Worm (Caenorhabditis elegans) whole organism, L4 larva: ENCODE data around the gene Y67D8C.9.

Experiments used
- D1046.2 ChIP-seq: fragments of 200-800 bp; sonication (Bioruptor generic); IDR thresholded peaks from 2 replicates; pipeline ENCODE4 v1.3.6; 2022; ENCODE audit warnings: missing genetic modification characterization, missing compliant biosample characterization
- F37D6.2 ChIP-seq: sonication (generic microtip); optimal IDR thresholded peaks from 2 replicates; lab custom pipeline; 2016; ENCODE audit warnings: mild to moderate bottlenecking, missing genetic modification characterization, missing compliant biosample characterization
- F44E2.7 ChIP-seq: fragments of 200-800 bp; sonication (Bioruptor generic); IDR thresholded peaks from 2 replicates; pipeline ENCODE4 v2.1.2; 2022; ENCODE audit warnings: missing genetic modification characterization, missing compliant biosample characterization
- F49E8.2 ChIP-seq: sonication (generic microtip); optimal IDR thresholded peaks from 2 replicates; lab custom pipeline; 2016; ENCODE audit warnings: missing compliant biosample characterization, mild to moderate bottlenecking, missing genetic modification characterization, borderline replicate concordance
- Y105C5A.15 ChIP-seq: fragments of 200-800 bp; sonication (Bioruptor generic); IDR thresholded peaks from 2 replicates; pipeline ENCODE4 v1.3.6; 2022; ENCODE audit warnings: missing genetic modification characterization, missing compliant biosample characterization
- ceh-20 ChIP-seq: fragments of 200-800 bp; sonication (Bioruptor generic); IDR thresholded peaks from 2 replicates; pipeline ENCODE4 v1.3.6; 2022; ENCODE audit warnings: missing genetic modification reagents, missing genetic modification characterization, missing compliant biosample characterization
- daf-8 ChIP-seq: fragments of 200-800 bp; sonication (Bioruptor generic); IDR thresholded peaks from 2 replicates; pipeline ENCODE4 v1.3.6; 2022; ENCODE audit warnings: missing genetic modification characterization, missing compliant biosample characterization
- dmd-8 ChIP-seq: fragments of 200-800 bp; sonication (Bioruptor generic); IDR thresholded peaks from 2 replicates; pipeline ENCODE4 v1.3.6; 2022; ENCODE audit warnings: missing genetic modification characterization, missing compliant biosample characterization
- dmd-9 ChIP-seq: fragments of 200-800 bp; sonication (Bioruptor generic); IDR thresholded peaks from 2 replicates; pipeline ENCODE4 v1.3.6; 2022; ENCODE audit warnings: missing genetic modification reagents, missing genetic modification characterization, missing compliant biosample characterization
- dpl-1 ChIP-seq: fragments of 150-350 bp; optimal IDR thresholded peaks from 2 replicates; lab custom pipeline; 2014; ENCODE audit warnings: missing biosample characterization, missing genetic modification reagents, missing genetic modification characterization
- duxl-1 ChIP-seq: sonication (generic microtip); optimal IDR thresholded peaks from 2 replicates; lab custom pipeline; 2016; ENCODE audit warnings: mild to moderate bottlenecking, missing genetic modification characterization, moderate library complexity, missing compliant biosample characterization; ENCODE audit not compliant: poor library complexity
- egl-43 ChIP-seq: fragments of 200-800 bp; sonication (Bioruptor generic); IDR thresholded peaks from 2 replicates; pipeline ENCODE4 v1.3.6; 2022; ENCODE audit warnings: missing genetic modification reagents, missing genetic modification characterization, missing compliant biosample characterization
- hlh-30 ChIP-seq: sonication (generic microtip); optimal IDR thresholded peaks from 2 replicates; lab custom pipeline; 2017; ENCODE audit warnings: antibody characterized with exemption, mild to moderate bottlenecking, missing genetic modification characterization, missing compliant biosample characterization; ENCODE audit not compliant: insufficient read depth
- hmg-1.1 ChIP-seq: fragments of 200-800 bp; sonication (Bioruptor generic); IDR thresholded peaks from 2 replicates; pipeline ENCODE4 v1.3.6; 2022; ENCODE audit warnings: missing genetic modification reagents, missing genetic modification characterization, missing compliant biosample characterization
- lin-13 ChIP-seq: fragments of 150-350 bp; optimal IDR thresholded peaks from 2 replicates; lab custom pipeline; 2014; ENCODE audit warnings: missing biosample characterization, missing genetic modification reagents, missing genetic modification characterization
- lin-15B ChIP-seq: fragments of 150-350 bp; sonication (generic microtip); optimal IDR thresholded peaks from 3 replicates; lab custom pipeline; 2014; ENCODE audit warnings: missing biosample characterization, missing genetic modification characterization
- madf-9 ChIP-seq: fragments of 200-800 bp; sonication (Bioruptor generic); conservative IDR thresholded peaks from 2 replicates; pipeline ENCODE4 v1.3.6; 2022; ENCODE audit warnings: missing genetic modification reagents, missing genetic modification characterization, missing compliant biosample characterization
- mep-1 ChIP-seq: fragments of 150-350 bp; sonication (generic microtip); optimal IDR thresholded peaks from 3 replicates; lab custom pipeline; 2014; ENCODE audit warnings: missing biosample characterization, missing genetic modification characterization
- mes-2 ChIP-seq: sonication (generic microtip); optimal IDR thresholded peaks from 2 replicates; lab custom pipeline; 2016; ENCODE audit warnings: missing genotype, mild to moderate bottlenecking, missing genetic modification characterization, missing compliant biosample characterization; ENCODE audit not compliant: poor library complexity, severe bottlenecking
- mxl-2 ChIP-seq: fragments of 200-800 bp; sonication (Bioruptor generic); conservative IDR thresholded peaks from 2 replicates; pipeline ENCODE4 v1.3.6; 2022; ENCODE audit warnings: missing genetic modification reagents, missing genetic modification characterization, missing compliant biosample characterization
- nhr-10 ChIP-seq: fragments of 150-350 bp; optimal IDR thresholded peaks from 2 replicates; lab custom pipeline; 2014; ENCODE audit warnings: missing biosample characterization, missing genetic modification characterization
- nhr-102 ChIP-seq: sonication (generic microtip); optimal IDR thresholded peaks from 2 replicates; lab custom pipeline; 2016; ENCODE audit warnings: mild to moderate bottlenecking, missing genetic modification characterization, moderate library complexity, missing compliant biosample characterization
- nhr-11 ChIP-seq: fragments of 150-350 bp; optimal IDR thresholded peaks from 2 replicates; lab custom pipeline; 2014; ENCODE audit warnings: missing biosample characterization, missing genetic modification characterization
- nhr-25 ChIP-seq: sonication (generic microtip); optimal IDR thresholded peaks from 2 replicates; lab custom pipeline; 2017; ENCODE audit warnings: missing genetic modification characterization, mild to moderate bottlenecking, missing compliant biosample characterization, antibody characterized with exemption, moderate library complexity, borderline replicate concordance; ENCODE audit not compliant: insufficient read depth
- nhr-42 ChIP-seq: fragments of 200-800 bp; sonication (Bioruptor generic); IDR thresholded peaks from 2 replicates; pipeline ENCODE4 v1.3.6; 2022; ENCODE audit warnings: missing genetic modification characterization, missing compliant biosample characterization
- nhr-6 ChIP-seq: fragments of 150-350 bp; optimal IDR thresholded peaks from 2 replicates; lab custom pipeline; 2014; ENCODE audit warnings: missing biosample characterization, missing genetic modification characterization
- nhr-77 ChIP-seq: fragments of 150-350 bp; optimal IDR thresholded peaks from 2 replicates; lab custom pipeline; 2014; ENCODE audit warnings: missing biosample characterization, missing genetic modification characterization
- pha-4 ChIP-seq, 2 experiments: fragments of 150-350 bp in 1 of 2; fragments of 200-800 bp in 1 of 2; sonication (Bioruptor generic) in 1 of 2; IDR thresholded peaks in 1 of 2; optimal IDR thresholded peaks in 1 of 2; 2 replicates each; pipeline versions ENCODE4 v1.3.6 to Lab custom; 2014 to 2022; ENCODE audit warnings: missing genetic modification characterization in 2 of 2, missing genetic modification reagents in 2 of 2, missing biosample characterization in 1 of 2, missing compliant biosample characterization in 1 of 2
- rbr-2 ChIP-seq: sonication (generic microtip); optimal IDR thresholded peaks from 2 replicates; lab custom pipeline; 2016; ENCODE audit warnings: missing genotype, missing genetic modification characterization, missing compliant biosample characterization
- saeg-2 ChIP-seq: fragments of 200-800 bp; sonication (Bioruptor generic); IDR thresholded peaks from 2 replicates; pipeline ENCODE4 v1.3.6; 2022; ENCODE audit warnings: missing genetic modification reagents, missing genetic modification characterization, missing compliant biosample characterization
- sdz-12 ChIP-seq: fragments of 200-800 bp; sonication (Bioruptor generic); optimal IDR thresholded peaks from 2 replicates; lab custom pipeline; 2018; ENCODE audit warnings: mild to moderate bottlenecking, missing genetic modification characterization, missing compliant biosample characterization
- set-16 ChIP-seq: fragments of 200-800 bp; sonication (Bioruptor generic); IDR thresholded peaks from 2 replicates; pipeline ENCODE4 v1.3.6; 2022; ENCODE audit warnings: missing genetic modification reagents, missing genetic modification characterization, missing compliant biosample characterization
- tag-97 ChIP-seq: fragments of 200-800 bp; sonication (Bioruptor generic); IDR thresholded peaks from 2 replicates; pipeline ENCODE4 v1.3.6; 2022; ENCODE audit warnings: missing genetic modification characterization, missing compliant biosample characterization
- tra-1 ChIP-seq: fragments of 200-800 bp; sonication (Bioruptor generic); IDR thresholded peaks from 2 replicates; pipeline ENCODE4 v1.3.6; 2022; ENCODE audit warnings: missing genetic modification reagents, missing genetic modification characterization, missing compliant biosample characterization
- zfp-2 ChIP-seq: sonication (generic microtip); optimal IDR thresholded peaks from 2 replicates; lab custom pipeline; 2016; ENCODE audit warnings: mild to moderate bottlenecking, missing genetic modification characterization, missing compliant biosample characterization
- zip-11 ChIP-seq: fragments of 200-800 bp; sonication (Bioruptor generic); IDR thresholded peaks from 2 replicates; pipeline ENCODE4 v1.3.6; 2022; ENCODE audit warnings: missing genetic modification characterization, missing compliant biosample characterization
- zip-2 ChIP-seq: fragments of 150-350 bp; optimal IDR thresholded peaks from 2 replicates; lab custom pipeline; 2014; ENCODE audit warnings: missing biosample characterization, missing genetic modification characterization

Gene Y67D8C.9

ce11 chrIV:3050054-3050990, 36.4 kb downstream of the Y67D8C.9 start, which contains the start of gene eel-1 (continued):
- peak; percentile 52 for TF ChIP-seq zip-2
- peak; percentile 100 for TF ChIP-seq dmd-9
- peak; percentile 47 for TF ChIP-seq nhr-6
- TF ChIP-seq dpl-1, result peak; percentile 95
- peak; percentile 100 for TF ChIP-seq D1046.2 (GFP tag; lab: Robert Waterston, UW)
- peak; percentile 91 for TF ChIP-seq mxl-2
- TF ChIP-seq rbr-2 (tag; lab: Kevin White, UChicago), result peak; percentile 95
- peak; percentile 81; the same call in 1 of the 2 replicates for TF ChIP-seq zip-11 (GFP tag; lab: Robert Waterston, UW)
- peak; percentile 75 for TF ChIP-seq nhr-10
- peak; percentile 77; the same call in 1 of the 2 replicates for TF ChIP-seq daf-8 (GFP tag; lab: Robert Waterston, UW)
- peak; percentile 92 for TF ChIP-seq dmd-8 (GFP tag; lab: Robert Waterston, UW)
- peak; percentile 96 for TF ChIP-seq Y105C5A.15
- TF ChIP-seq F44E2.7 (GFP tag; lab: Robert Waterston, UW), result peak; percentile 88
- TF ChIP-seq nhr-42 (GFP tag; lab: Robert Waterston, UW), result peak; percentile 97
- peak; percentile 92 for TF ChIP-seq sdz-12 (GFP tag; lab: Kevin White, UChicago)
- peak; percentile 82 for TF ChIP-seq nhr-25 (tag; lab: Kevin White, UChicago)
- peak; percentile 70 for TF ChIP-seq lin-15B (tag; lab: Kevin White, UChicago)
- peak; percentile 100 for TF ChIP-seq tra-1 (GFP tag; lab: Robert Waterston, UW)
- peak; percentile 95 for TF ChIP-seq tag-97 (GFP tag; lab: Robert Waterston, UW)
- TF ChIP-seq duxl-1 (tag; lab: Kevin White, UChicago), result peak; percentile 88
- TF ChIP-seq nhr-11 (tag; lab: Kevin White, UChicago), result peak; percentile 81
- peak; percentile 98 for TF ChIP-seq egl-43
- TF ChIP-seq F49E8.2, result peak; percentile 84
- TF ChIP-seq ceh-20 (GFP tag; lab: Robert Waterston, UW), result peak; percentile 99
- TF ChIP-seq nhr-77 (tag; lab: Kevin White, UChicago), result peak; percentile 53
- TF ChIP-seq madf-9, result peak; percentile 99
- TF ChIP-seq mep-1 (tag; lab: Kevin White, UChicago), result peak; percentile 97
- peak; percentile 98 for TF ChIP-seq mes-2 (tag; lab: Kevin White, UChicago)
- TF ChIP-seq saeg-2 (GFP tag; lab: Robert Waterston, UW), result peak; percentile 96
- TF ChIP-seq nhr-102 (tag; lab: Kevin White, UChicago), result peak; percentile 90
- TF ChIP-seq hlh-30, result peak; percentile 89
- peak; percentile 95 for TF ChIP-seq lin-13 (GFP tag; lab: Kevin White, UChicago)
- TF ChIP-seq hmg-1.1 (GFP tag; lab: Robert Waterston, UW), result peak; percentile 96
- peak; percentile 82 for TF ChIP-seq zfp-2 (tag; lab: Kevin White, UChicago)

- TF ChIP-seq pha-4 (GFP tag; IDR thresholded peaks at IDR 0.05; lab: Robert Waterston, UW), result no peak
- no peak for TF ChIP-seq pha-4 (tag; optimal IDR thresholded peaks at IDR 0.05; lab: Kevin White, UChicago)
- peak; percentile 72 for TF ChIP-seq set-16 (GFP tag; lab: Robert Waterston, UW)
Observed at ce11 chrIV:3046889-3047288, 39.8 kb downstream of the Y67D8C.9 start.

ce11 chrIV:3046009-3046408, 40.7 kb downstream of the Y67D8C.9 start:
- TF ChIP-seq set-16 (GFP tag; lab: Robert Waterston, UW), result peak; percentile 63
- TF ChIP-seq F37D6.2, result no peak
